Worm (Caenorhabditis elegans): ENCODE results near the gene nhr-32.

The nhr-32 gene

ce11 chrX:13212528-13212927 lies 39.2 kb upstream of the nhr-32 start:
- no peak for TF ChIP-seq Y22D7AL.16 (tag; optimal IDR thresholded peaks at IDR 0.05)
- no peak for TF ChIP-seq ceh-22 (tag; optimal IDR thresholded peaks at IDR 0.05)
- TF ChIP-seq elt-2 (tag; optimal IDR thresholded peaks at IDR 0.05) = no peak
- TF ChIP-seq fkh-10 (GFP tag; optimal IDR thresholded peaks at IDR 0.05) = no peak
- no peak for TF ChIP-seq ceh-2 (tag; optimal IDR thresholded peaks at IDR 0.05)
- TF ChIP-seq eyg-1 (tag; optimal IDR thresholded peaks at IDR 0.05) = no peak
- TF ChIP-seq fkh-6 (tag; optimal IDR thresholded peaks at IDR 0.05) = no peak
- no peak for TF ChIP-seq ets-4 (tag; optimal IDR thresholded peaks at IDR 0.05)
- TF ChIP-seq zip-5 (tag; optimal IDR thresholded peaks at IDR 0.05) = no peak
- TF ChIP-seq ztf-16 (tag; optimal IDR thresholded peaks at IDR 0.05) = no peak

ce11 chrX:13216802-13217201 lies 35.0 kb upstream of the nhr-32 start, which contains the start of gene R12H7.4:
Gene R12H7.4 (plus strand): TSS chrX:13217102.
- TF ChIP-seq elt-2 (tag; optimal IDR thresholded peaks at IDR 0.05) (no peak), fax-1 (tag; optimal IDR thresholded peaks at IDR 0.05) (no peak), unc-42 (tag; optimal IDR thresholded peaks at IDR 0.05) (no peak), sdc-2 (tag; optimal IDR thresholded peaks at IDR 0.05) (no peak), pros-1 (tag; optimal IDR thresholded peaks at IDR 0.05) (no peak), nhr-232 (tag; optimal IDR thresholded peaks at IDR 0.05) (no peak), pax-1 (tag; optimal IDR thresholded peaks at IDR 0.05) (no peak), ceh-24 (tag; optimal IDR thresholded peaks at IDR 0.05) (no peak), ets-4 (tag; optimal IDR thresholded peaks at IDR 0.05) (no peak), ztf-16 (tag; optimal IDR thresholded peaks at IDR 0.05) (no peak), ceh-31 (tag; optimal IDR thresholded peaks at IDR 0.05) (no peak), dmd-4 (tag; optimal IDR thresholded peaks at IDR 0.05; ENCODE audit: borderline replicate concordance) (no peak), K02D7.2 (tag; optimal IDR thresholded peaks at IDR 0.05) (no peak), syd-9 (tag; optimal IDR thresholded peaks at IDR 0.05) (no peak), unc-86 (tag; optimal IDR thresholded peaks at IDR 0.05) (no peak), madf-2 (tag; optimal IDR thresholded peaks at IDR 0.05) (no peak), ahr-1 (tag; optimal IDR thresholded peaks at IDR 0.05) (no peak), sox-2 (GFP tag; IDR thresholded peaks at IDR 0.05) (no peak), ceh-22 (tag; optimal IDR thresholded peaks at IDR 0.05) (no peak)

- TF ChIP-seq ceh-45 (GFP tag; IDR thresholded peaks at IDR 0.05) (no peak), pat-9 (tag; optimal IDR thresholded peaks at IDR 0.05) (no peak), fax-1 (tag; optimal IDR thresholded peaks at IDR 0.05) (no peak), F13H6.1 (tag; optimal IDR thresholded peaks at IDR 0.05) (no peak), C08G9.2 (tag; optimal IDR thresholded peaks at IDR 0.05) (no peak), unc-42 (tag; optimal IDR thresholded peaks at IDR 0.05) (no peak), sox-4 (tag; optimal IDR thresholded peaks at IDR 0.05) (no peak), ceh-6 (GFP tag; optimal IDR thresholded peaks at IDR 0.05) (no peak), pag-3 (tag; optimal IDR thresholded peaks at IDR 0.05; ENCODE audit: borderline replicate concordance) (no peak), ceh-31 (tag; optimal IDR thresholded peaks at IDR 0.05) (no peak), hlh-8 (tag; optimal IDR thresholded peaks at IDR 0.05) (no peak), ceh-14 (tag; optimal IDR thresholded peaks at IDR 0.05) (no peak)
Observed at ce11 chrX:13217940-13218339, 33.8 kb upstream of the nhr-32 start.

- TF ChIP-seq dmd-4 (tag; optimal IDR thresholded peaks at IDR 0.05; ENCODE audit: borderline replicate concordance) = no peak
- TF ChIP-seq fkh-10 (GFP tag; optimal IDR thresholded peaks at IDR 0.05) = no peak
- TF ChIP-seq eyg-1 (tag; optimal IDR thresholded peaks at IDR 0.05) = no peak
- no peak for TF ChIP-seq ceh-14 (tag; optimal IDR thresholded peaks at IDR 0.05)
- no peak for TF ChIP-seq ref-2 (tag; optimal IDR thresholded peaks at IDR 0.05)
- no peak for TF ChIP-seq ceh-6 (GFP tag; optimal IDR thresholded peaks at IDR 0.05)
- no peak for TF ChIP-seq nfya-1 (tag; optimal IDR thresholded peaks at IDR 0.05)
- no peak for TF ChIP-seq pha-2 (tag; optimal IDR thresholded peaks at IDR 0.05)
- no peak for TF ChIP-seq sox-2 (GFP tag; IDR thresholded peaks at IDR 0.05)
- TF ChIP-seq syd-9 (tag; optimal IDR thresholded peaks at IDR 0.05) = no peak
- TF ChIP-seq odd-2 (tag; optimal IDR thresholded peaks at IDR 0.05) = no peak
- no peak for TF ChIP-seq hlh-8 (tag; optimal IDR thresholded peaks at IDR 0.05)
- no peak for TF ChIP-seq ets-4 (tag; optimal IDR thresholded peaks at IDR 0.05)
Observed at ce11 chrX:13220609-13221008, 31.2 kb upstream of the nhr-32 start.
